Worm (Caenorhabditis elegans) whole organism, L4 larva: ENCODE results near the gene ssq-3.

Source experiments
- D1046.2 ChIP-seq: fragments of 200-800 bp; sonication (Bioruptor generic); IDR thresholded peaks from 2 replicates; pipeline ENCODE4 v1.3.6; 2022; ENCODE audit warnings: missing genetic modification characterization, missing compliant biosample characterization
- F26F4.8 ChIP-seq: fragments of 200-800 bp; sonication (Bioruptor generic); conservative IDR thresholded peaks from 2 replicates; pipeline ENCODE4 v1.3.6; 2022; ENCODE audit warnings: missing genetic modification characterization, missing compliant biosample characterization
- F49E8.2 ChIP-seq: sonication (generic microtip); optimal IDR thresholded peaks from 2 replicates; lab custom pipeline; 2016; ENCODE audit warnings: missing compliant biosample characterization, mild to moderate bottlenecking, missing genetic modification characterization, borderline replicate concordance
- R02D3.7 ChIP-seq: fragments of 150-350 bp; sonication (generic microtip); optimal IDR thresholded peaks from 3 replicates; lab custom pipeline; 2014; ENCODE audit warnings: missing biosample characterization, missing genetic modification characterization
- Y105C5A.15 ChIP-seq: fragments of 200-800 bp; sonication (Bioruptor generic); IDR thresholded peaks from 2 replicates; pipeline ENCODE4 v1.3.6; 2022; ENCODE audit warnings: missing genetic modification characterization, missing compliant biosample characterization
- Y48G9A.11 ChIP-seq: fragments of 200-800 bp; sonication (Bioruptor generic); IDR thresholded peaks from 2 replicates; pipeline ENCODE4 v1.3.6; 2022; ENCODE audit warnings: missing genetic modification reagents, missing genetic modification characterization, missing compliant biosample characterization
- Y5F2A.4 ChIP-seq: fragments of 200-800 bp; sonication (Bioruptor generic); optimal IDR thresholded peaks from 2 replicates; lab custom pipeline; 2018; ENCODE audit warnings: mild to moderate bottlenecking, missing genetic modification characterization, missing compliant biosample characterization
- ZK337.2 ChIP-seq: fragments of 200-800 bp; sonication (Bioruptor generic); IDR thresholded peaks from 2 replicates; pipeline ENCODE4 v1.3.6; 2022; ENCODE audit warnings: missing genetic modification reagents, missing genetic modification characterization, missing compliant biosample characterization
- ZK546.5 ChIP-seq, 2 experiments: sonication (generic microtip); optimal IDR thresholded peaks; 2 replicates each; lab custom pipeline; 2017; ENCODE audit warnings: missing biosample characterization in 2 of 2, missing genetic modification characterization in 2 of 2
- aha-1 ChIP-seq: fragments of 150-350 bp; peaks from one replicate; lab custom pipeline; 2014; ENCODE audit warnings: missing biosample characterization, missing genetic modification characterization
- aly-2 ChIP-seq: sonication (generic microtip); optimal IDR thresholded peaks from 2 replicates; lab custom pipeline; 2018; ENCODE audit warnings: missing biosample characterization, missing genetic modification characterization
- arid-1 ChIP-seq: fragments of 200-800 bp; sonication (Bioruptor generic); conservative IDR thresholded peaks from 2 replicates; pipeline ENCODE4 v1.3.6; 2022; ENCODE audit warnings: missing genetic modification reagents, missing genetic modification characterization, missing compliant biosample characterization
- attf-4 ChIP-seq: sonication (generic microtip); optimal IDR thresholded peaks from 3 replicates; lab custom pipeline; 2017; ENCODE audit warnings: missing biosample characterization, missing genetic modification characterization
- ceh-32 ChIP-seq: sonication (generic microtip); optimal IDR thresholded peaks from 2 replicates; lab custom pipeline; 2016; ENCODE audit warnings: mild to moderate bottlenecking, missing genetic modification characterization, missing compliant biosample characterization; ENCODE audit not compliant: poor library complexity
- ceh-44 ChIP-seq: fragments of 200-800 bp; sonication (Bioruptor generic); IDR thresholded peaks from 2 replicates; pipeline ENCODE4 v1.3.6; 2022; ENCODE audit warnings: missing genetic modification reagents, missing genetic modification characterization, missing compliant biosample characterization
- cey-2 ChIP-seq: sonication (generic microtip); optimal IDR thresholded peaks from 3 replicates; lab custom pipeline; 2017; ENCODE audit warnings: missing genetic modification characterization, mild to moderate bottlenecking, missing compliant biosample characterization, antibody characterized with exemption, borderline replicate concordance; ENCODE audit not compliant: insufficient read depth
- ctbp-1 ChIP-seq: fragments of 200-800 bp; sonication (Bioruptor generic); IDR thresholded peaks from 2 replicates; pipeline ENCODE4 v1.3.6; 2022; ENCODE audit warnings: missing genetic modification reagents, missing genetic modification characterization, missing compliant biosample characterization
- daf-12 ChIP-seq: fragments of 150-350 bp; optimal IDR thresholded peaks from 2 replicates; lab custom pipeline; 2014; ENCODE audit warnings: missing biosample characterization, missing genetic modification reagents, missing genetic modification characterization
- daf-16 ChIP-seq, 3 experiments: sonication (generic microtip); optimal IDR thresholded peaks; 2 replicates each; lab custom pipeline; 2016 to 2017; ENCODE audit warnings: missing genetic modification characterization in 3 of 3, missing genetic modification reagents in 3 of 3, mild to moderate bottlenecking in 2 of 3, missing compliant biosample characterization in 2 of 3, missing biosample characterization in 1 of 3, moderate library complexity in 1 of 3
- daf-19 ChIP-seq: fragments of 200-800 bp; sonication (Bioruptor generic); conservative IDR thresholded peaks from 2 replicates; pipeline ENCODE4 v1.3.6; 2022; ENCODE audit warnings: missing genetic modification characterization, missing compliant biosample characterization
- dmd-8 ChIP-seq: fragments of 200-800 bp; sonication (Bioruptor generic); IDR thresholded peaks from 2 replicates; pipeline ENCODE4 v1.3.6; 2022; ENCODE audit warnings: missing genetic modification characterization, missing compliant biosample characterization
- dpl-1 ChIP-seq: fragments of 150-350 bp; optimal IDR thresholded peaks from 2 replicates; lab custom pipeline; 2014; ENCODE audit warnings: missing biosample characterization, missing genetic modification reagents, missing genetic modification characterization
- dve-1 ChIP-seq: sonication (generic microtip); optimal IDR thresholded peaks from 2 replicates; lab custom pipeline; 2017; ENCODE audit warnings: antibody characterized with exemption, mild to moderate bottlenecking, missing genetic modification characterization, missing compliant biosample characterization; ENCODE audit not compliant: insufficient read depth
- egl-43 ChIP-seq: fragments of 200-800 bp; sonication (Bioruptor generic); IDR thresholded peaks from 2 replicates; pipeline ENCODE4 v1.3.6; 2022; ENCODE audit warnings: missing genetic modification reagents, missing genetic modification characterization, missing compliant biosample characterization
- fkh-10 ChIP-seq: fragments of 150-350 bp; optimal IDR thresholded peaks from 2 replicates; lab custom pipeline; 2014; ENCODE audit warnings: missing biosample characterization, missing genetic modification reagents, missing genetic modification characterization
- fos-1 ChIP-seq: fragments of 150-350 bp; optimal IDR thresholded peaks from 2 replicates; lab custom pipeline; 2014; ENCODE audit warnings: missing biosample characterization, missing genetic modification characterization
- gei-8 ChIP-seq: fragments of 200-800 bp; sonication (Bioruptor generic); optimal IDR thresholded peaks from 2 replicates; lab custom pipeline; 2018; ENCODE audit warnings: mild to moderate bottlenecking, missing genetic modification characterization, missing compliant biosample characterization
- hlh-30 ChIP-seq: sonication (generic microtip); optimal IDR thresholded peaks from 2 replicates; lab custom pipeline; 2017; ENCODE audit warnings: antibody characterized with exemption, mild to moderate bottlenecking, missing genetic modification characterization, missing compliant biosample characterization; ENCODE audit not compliant: insufficient read depth
- lim-7 ChIP-seq: fragments of 200-800 bp; sonication (Bioruptor generic); IDR thresholded peaks from 2 replicates; pipeline ENCODE4 v1.3.6; 2022; ENCODE audit warnings: missing genetic modification characterization, missing compliant biosample characterization
- lin-13 ChIP-seq: fragments of 150-350 bp; optimal IDR thresholded peaks from 2 replicates; lab custom pipeline; 2014; ENCODE audit warnings: missing biosample characterization, missing genetic modification reagents, missing genetic modification characterization
- lin-29 ChIP-seq: fragments of 200-800 bp; sonication (Bioruptor generic); IDR thresholded peaks from 2 replicates; pipeline ENCODE4 v1.3.6; 2022; ENCODE audit warnings: missing genetic modification reagents, missing genetic modification characterization, missing compliant biosample characterization
- lin-38 ChIP-seq: fragments of 200-800 bp; sonication (Bioruptor generic); IDR thresholded peaks from 2 replicates; pipeline ENCODE4 v1.3.6; 2022; ENCODE audit warnings: missing genetic modification reagents, missing genetic modification characterization, missing compliant biosample characterization
- lsy-2 ChIP-seq, 2 experiments: fragments of 150-350 bp in 1 of 2; sonication (generic microtip) in 1 of 2; optimal IDR thresholded peaks; 2 replicates each; lab custom pipeline; 2014 to 2017; ENCODE audit warnings: missing biosample characterization in 2 of 2, missing genetic modification characterization in 2 of 2
- madf-5 ChIP-seq, 2 experiments: fragments of 200-800 bp; sonication (Bioruptor generic); IDR thresholded peaks; 2 replicates each; pipeline ENCODE4 v1.3.6; 2022; ENCODE audit warnings: missing compliant biosample characterization in 2 of 2, missing genetic modification characterization in 2 of 2
- nhr-10 ChIP-seq: fragments of 150-350 bp; optimal IDR thresholded peaks from 2 replicates; lab custom pipeline; 2014; ENCODE audit warnings: missing biosample characterization, missing genetic modification characterization
- nhr-102 ChIP-seq: sonication (generic microtip); optimal IDR thresholded peaks from 2 replicates; lab custom pipeline; 2016; ENCODE audit warnings: mild to moderate bottlenecking, missing genetic modification characterization, moderate library complexity, missing compliant biosample characterization
- nhr-11 ChIP-seq: fragments of 150-350 bp; optimal IDR thresholded peaks from 2 replicates; lab custom pipeline; 2014; ENCODE audit warnings: missing biosample characterization, missing genetic modification characterization
- nhr-41 ChIP-seq: fragments of 200-800 bp; sonication (Bioruptor generic); IDR thresholded peaks from 2 replicates; pipeline ENCODE4 v1.3.6; 2022; ENCODE audit warnings: missing genetic modification reagents, missing genetic modification characterization, missing compliant biosample characterization
- nhr-6 ChIP-seq: fragments of 150-350 bp; optimal IDR thresholded peaks from 2 replicates; lab custom pipeline; 2014; ENCODE audit warnings: missing biosample characterization, missing genetic modification characterization
- pqm-1 ChIP-seq: sonication (generic microtip); optimal IDR thresholded peaks from 2 replicates; lab custom pipeline; 2017; ENCODE audit warnings: missing biosample characterization, missing genetic modification characterization
- rbr-2 ChIP-seq: sonication (generic microtip); optimal IDR thresholded peaks from 2 replicates; lab custom pipeline; 2016; ENCODE audit warnings: missing genotype, missing genetic modification characterization, missing compliant biosample characterization
- saeg-2 ChIP-seq: fragments of 200-800 bp; sonication (Bioruptor generic); IDR thresholded peaks from 2 replicates; pipeline ENCODE4 v1.3.6; 2022; ENCODE audit warnings: missing genetic modification reagents, missing genetic modification characterization, missing compliant biosample characterization
- set-16 ChIP-seq: fragments of 200-800 bp; sonication (Bioruptor generic); IDR thresholded peaks from 2 replicates; pipeline ENCODE4 v1.3.6; 2022; ENCODE audit warnings: missing genetic modification reagents, missing genetic modification characterization, missing compliant biosample characterization
- skn-1 ChIP-seq: fragments of 150-350 bp; optimal IDR thresholded peaks from 2 replicates; lab custom pipeline; 2014; ENCODE audit warnings: missing biosample characterization, missing genetic modification characterization
- spr-3 ChIP-seq: fragments of 200-800 bp; sonication (Bioruptor generic); optimal IDR thresholded peaks from 2 replicates; lab custom pipeline; 2018; ENCODE audit warnings: mild to moderate bottlenecking, missing genetic modification characterization, missing compliant biosample characterization
- tag-97 ChIP-seq: fragments of 200-800 bp; sonication (Bioruptor generic); IDR thresholded peaks from 2 replicates; pipeline ENCODE4 v1.3.6; 2022; ENCODE audit warnings: missing genetic modification characterization, missing compliant biosample characterization
- unc-62 ChIP-seq, 3 experiments: fragments of 150-350 bp in 1 of 3; sonication (generic microtip); optimal IDR thresholded peaks in 2 of 3; peaks in 1 of 3; 1 replicate in 1 of 3; 2 replicates in 2 of 3; lab custom pipeline; 2014 to 2017; ENCODE audit warnings: missing biosample characterization in 3 of 3, missing genetic modification characterization in 3 of 3, missing genetic modification reagents in 3 of 3, missing genotype in 1 of 3
- zfp-2 ChIP-seq: sonication (generic microtip); optimal IDR thresholded peaks from 2 replicates; lab custom pipeline; 2016; ENCODE audit warnings: mild to moderate bottlenecking, missing genetic modification characterization, missing compliant biosample characterization
- zfp-3 ChIP-seq: fragments of 200-800 bp; sonication (Bioruptor generic); conservative IDR thresholded peaks from 2 replicates; pipeline ENCODE4 v1.3.6; 2022; ENCODE audit warnings: missing genetic modification reagents, missing genetic modification characterization, missing compliant biosample characterization

ssq-3 gene

ce11 chrIV:7084632-7085160, 26.7 kb upstream of the ssq-3 start, which contains the start of gene rps-4:
rps-4 (minus strand) TSS chrIV:7084682.
- TF ChIP-seq madf-5 (GFP tag; IDR thresholded peaks at IDR 0.05; lab: Robert Waterston, UW) (no peak), attf-4 (tag; lab: Kevin White, UChicago) (no peak), lsy-2 (tag; optimal IDR thresholded peaks at IDR 0.05; lab: Kevin White, UChicago) (peak in 1 of 2 experiments; percentile 93), rbr-2 (tag; lab: Kevin White, UChicago) (peak; percentile 75), R02D3.7 (tag; lab: Kevin White, UChicago) (no peak), fos-1 (tag; lab: Kevin White, UChicago) (no peak), zfp-3 (GFP tag; lab: Robert Waterston, UW) (0 out of 2 replicates have a peak, but pooled peaks have one; percentile 39), D1046.2 (GFP tag; lab: Robert Waterston, UW) (0 out of 2 replicates have a peak, but pooled peaks have one; percentile 36), Y5F2A.4 (no peak), ceh-44 (0 out of 2 replicates have a peak, but pooled peaks have one; percentile 5), nhr-6 (tag; lab: Kevin White, UChicago) (peak; percentile 85), nhr-102 (tag; lab: Kevin White, UChicago) (peak; percentile 61), spr-3 (GFP tag; lab: Kevin White, UChicago) (no peak), cey-2 (tag; lab: Kevin White, UChicago) (no peak), daf-19 (0 out of 2 replicates have a peak, but pooled peaks have one; percentile 64), lim-7 (GFP tag; lab: Robert Waterston, UW) (no peak), set-16 (GFP tag; lab: Robert Waterston, UW) (no peak; the same call in 1 of the 2 replicates), lin-29 (GFP tag; lab: Robert Waterston, UW) (no peak), lin-38 (GFP tag; lab: Robert Waterston, UW) (peak; percentile 97), ZK337.2 (GFP tag; lab: Robert Waterston, UW) (0 out of 2 replicates have a peak, but pooled peaks have one; percentile 38), tag-97 (GFP tag; lab: Robert Waterston, UW) (no peak), arid-1 (GFP tag; lab: Robert Waterston, UW) (peak; percentile 58; the same call in 1 of the 2 replicates), Y48G9A.11 (GFP tag; lab: Robert Waterston, UW) (0 out of 2 replicates have a peak, but pooled peaks have one; percentile 46), dpl-1 (GFP tag; lab: Kevin White, UChicago) (peak; percentile 87), ctbp-1 (GFP tag; lab: Robert Waterston, UW) (no peak), dve-1 (tag; lab: Kevin White, UChicago) (peak; percentile 96), F26F4.8 (GFP tag; lab: Robert Waterston, UW) (no peak), ceh-32 (tag; lab: Kevin White, UChicago) (no peak), daf-12 (tag; lab: Kevin White, UChicago) (no peak), aly-2 (tag; lab: Kevin White, UChicago) (no peak), pqm-1 (tag; lab: Kevin White, UChicago) (peak; percentile 53), F49E8.2 (no peak), zfp-2 (tag; lab: Kevin White, UChicago) (peak; percentile 51), nhr-10 (tag; lab: Kevin White, UChicago) (no peak), ZK546.5 (tag; optimal IDR thresholded peaks at IDR 0.05; lab: Kevin White, UChicago) (no peak), nhr-41 (GFP tag; lab: Robert Waterston, UW) (no peak), Y105C5A.15 (GFP tag; lab: Robert Waterston, UW) (no peak), nhr-11 (tag; lab: Kevin White, UChicago) (peak; percentile 81), gei-8 (GFP tag; lab: Kevin White, UChicago) (no peak), daf-16 (GFP tag; optimal IDR thresholded peaks at IDR 0.05; lab: Kevin White, UChicago) (peak in 1 of 2 experiments; percentile 43), daf-16 (tag; optimal IDR thresholded peaks at IDR 0.05; lab: Kevin White, UChicago) (peak; percentile 92), aha-1 (tag; lab: Kevin White, UChicago) (peak; percentile 97), unc-62 (GFP tag; optimal IDR thresholded peaks at IDR 0.05 in 1 of 2; lab: Kevin White, UChicago) (peak in 1 of 2 experiments; percentile 41), unc-62 (tag; optimal IDR thresholded peaks at IDR 0.05; lab: Kevin White, UChicago) (no peak), saeg-2 (GFP tag; lab: Robert Waterston, UW) (no peak), skn-1 (tag; lab: Kevin White, UChicago) (no peak), egl-43 (GFP tag; lab: Robert Waterston, UW) (no peak), dmd-8 (no peak), hlh-30 (tag; lab: Kevin White, UChicago) (no peak), lin-13 (GFP tag; lab: Kevin White, UChicago) (peak; percentile 65), fkh-10 (GFP tag; lab: Kevin White, UChicago) (peak; percentile 83)
